Fruit fly (Drosophila melanogaster): ENCODE results near the gene RpS25.

- no peak for TF ChIP-seq h (optimal IDR thresholded peaks at IDR 0.05)
- no peak for TF ChIP-seq insv (optimal IDR thresholded peaks at IDR 0.05)
- TF ChIP-seq Sin3A (optimal IDR thresholded peaks at IDR 0.05) = no peak
These were observed 37.8 kb downstream of the RpS25 start for dm6 chr3R:11178300-11178699.
